Fruit fly (Drosophila melanogaster): ENCODE results near the gene RpS19a.
A peak's percentile ranks its signal among the peaks of the same experiment; 100 is the strongest.

Gene RpS19a

dm6 chrX:16654931-16655409 lies 17.3 kb downstream of the RpS19a start, which contains the start of the genes Nemp and r (continued):
- no peak for TF ChIP-seq CG12744 (GFP tag; optimal IDR thresholded peaks at IDR 0.05)
- peak; percentile 68 for TF ChIP-seq inv (GFP tag; IDR thresholded peaks at IDR 0.05; ENCODE audit: partially characterized antibody)
- no peak for TF ChIP-seq CG12219 (GFP tag; optimal IDR thresholded peaks at IDR 0.05)
- TF ChIP-seq Ets97D (GFP tag; optimal IDR thresholded peaks at IDR 0.05) = peak; percentile 29
- no peak for TF ChIP-seq Taf1 (GFP tag; IDR thresholded peaks at IDR 0.05)
- TF ChIP-seq CG13894 (tag; optimal IDR thresholded peaks at IDR 0.05) = no peak
- TF ChIP-seq BEAF-32 (GFP tag; optimal IDR thresholded peaks at IDR 0.05) = peak; percentile 89
- no peak for TF ChIP-seq CG13123 (GFP tag; optimal IDR thresholded peaks at IDR 0.05)
- TF ChIP-seq CG2116 (GFP tag; optimal IDR thresholded peaks at IDR 0.05) = peak; percentile 77
- TF ChIP-seq CG34376 (GFP tag; optimal IDR thresholded peaks at IDR 0.05) = no peak
- no peak for TF ChIP-seq CG10274 (GFP tag; optimal IDR thresholded peaks at IDR 0.05)
- TF ChIP-seq CG16813 (GFP tag; IDR thresholded peaks at IDR 0.05; ENCODE audit: partially characterized antibody) = peak; percentile 77
- TF ChIP-seq Blimp-1 (GFP tag; optimal IDR thresholded peaks at IDR 0.05) = no peak
- peak; percentile 68 for TF ChIP-seq Dref (GFP tag; IDR thresholded peaks at IDR 0.05)
- TF ChIP-seq vnd (GFP tag; IDR thresholded peaks at IDR 0.05; ENCODE audit: partially characterized antibody) = peak; percentile 62; the same call in 2 of the 3 replicates
- TF ChIP-seq Poxn (GFP tag; IDR thresholded peaks at IDR 0.05) = no peak
- TF ChIP-seq row (GFP tag; IDR thresholded peaks at IDR 0.05) = 0 out of 3 replicates have a peak, but pooled peaks have one; percentile 12
- peak; percentile 100 for TF ChIP-seq CG9437 (GFP tag; optimal IDR thresholded peaks at IDR 0.05)
- TF ChIP-seq Pdp1 (GFP tag; optimal IDR thresholded peaks at IDR 0.05) = peak in 1 of 2 experiments; percentile 4
- no peak for TF ChIP-seq prd (optimal IDR thresholded peaks at IDR 0.05)
- no peak for TF ChIP-seq prd (GFP tag; IDR thresholded peaks at IDR 0.05)
- TF ChIP-seq eyg (GFP tag; optimal IDR thresholded peaks at IDR 0.05) = no peak
- peak; percentile 45 for TF ChIP-seq phol (tag; optimal IDR thresholded peaks at IDR 0.05)
- TF ChIP-seq CG3847 (GFP tag; IDR thresholded peaks at IDR 0.05) = no peak
- TF ChIP-seq gfzf (GFP tag; optimal IDR thresholded peaks at IDR 0.05) = peak; percentile 82
- peak; percentile 65 for TF ChIP-seq CTCF (GFP tag; optimal IDR thresholded peaks at IDR 0.05)
- no peak for TF ChIP-seq CG10147 (GFP tag; optimal IDR thresholded peaks at IDR 0.05)
- TF ChIP-seq Lhr (GFP tag; optimal IDR thresholded peaks at IDR 0.05) = peak; percentile 80

dm6 chrX:16655724-16656235 lies 18.1 kb downstream of the RpS19a start:
- TF ChIP-seq Med (GFP tag) = peak; percentile 90
- no peak for TF ChIP-seq maf-S (GFP tag; optimal IDR thresholded peaks at IDR 0.05)
- TF ChIP-seq twi (tag; optimal IDR thresholded peaks at IDR 0.05) = peak; percentile 80
- TF ChIP-seq CG9609 (GFP tag; optimal IDR thresholded peaks at IDR 0.05) = no peak
- peak in 1 of 2 experiments; percentile 7 for TF ChIP-seq Hr51 (GFP tag; optimal IDR thresholded peaks at IDR 0.05)
- peak in 1 of 2 experiments; percentile 57 for TF ChIP-seq Trl (optimal IDR thresholded peaks at IDR 0.05)
- no peak for TF ChIP-seq Trl (GFP tag; optimal IDR thresholded peaks at IDR 0.05)
- TF ChIP-seq chm (GFP tag; IDR thresholded peaks at IDR 0.05) = peak; percentile 16; the same call in 1 of the 2 replicates
- no peak for TF ChIP-seq al (GFP tag; IDR thresholded peaks at IDR 0.05)
- TF ChIP-seq btn (GFP tag; optimal IDR thresholded peaks at IDR 0.05) = no peak
- TF ChIP-seq CG7963 (GFP tag; IDR thresholded peaks at IDR 0.05; ENCODE audit: partially characterized antibody) = no peak
- TF ChIP-seq CG4282 (GFP tag; optimal IDR thresholded peaks at IDR 0.05) = no peak
- TF ChIP-seq B-H1 (GFP tag; IDR thresholded peaks at IDR 0.05) = no peak
- no peak for TF ChIP-seq Bteb2 (GFP tag; optimal IDR thresholded peaks at IDR 0.05)
- peak; percentile 16 for TF ChIP-seq trem (tag; optimal IDR thresholded peaks at IDR 0.05)
- no peak for TF ChIP-seq CG3407 (GFP tag; optimal IDR thresholded peaks at IDR 0.05)
- TF ChIP-seq dmrt11E (tag; optimal IDR thresholded peaks at IDR 0.05) = no peak
- TF ChIP-seq Six4 (GFP tag; optimal IDR thresholded peaks at IDR 0.05) = peak; percentile 48
- peak; percentile 12 for TF ChIP-seq stwl (tag; optimal IDR thresholded peaks at IDR 0.05)
- no peak for TF ChIP-seq CG8089 (GFP tag; optimal IDR thresholded peaks at IDR 0.05)
- 0 out of 2 replicates have a peak, but pooled peaks have one; percentile 22 for TF ChIP-seq Xrp1 (GFP tag; IDR thresholded peaks at IDR 0.05)
- no peak for TF ChIP-seq ase (GFP tag; IDR thresholded peaks at IDR 0.05)
- peak; percentile 45 for TF ChIP-seq Fer1 (GFP tag; optimal IDR thresholded peaks at IDR 0.05)
- TF ChIP-seq cwo (GFP tag; optimal IDR thresholded peaks at IDR 0.05) = peak; percentile 98
